Fruit fly (Drosophila melanogaster) whole organism, prepupa: Measurements from ENCODE around the gene CG6231.

ENCODE experiments used
- Blimp-1 ChIP-seq: fragments of 200-800 bp; sonication (Bioruptor generic); optimal IDR thresholded peaks from 3 replicates; lab custom pipeline; 2017; ENCODE audit warnings: missing biosample characterization, missing genetic modification characterization, mild to moderate bottlenecking, moderate library complexity, missing genetic modification reagents
- CG10631 ChIP-seq: fragments of 200-800 bp; sonication (Bioruptor generic); optimal IDR thresholded peaks from 2 replicates; lab custom pipeline; 2016; ENCODE audit warnings: missing biosample characterization, missing genetic modification characterization
- CG11294 ChIP-seq: fragments of 200-800 bp; sonication (Bioruptor generic); IDR thresholded peaks from 2 replicates; pipeline ENCODE4 v1.3.6; 2022; ENCODE audit warnings: missing biosample characterization, missing genetic modification characterization
- CG11762 ChIP-seq: fragments of 200-800 bp; sonication (Bioruptor generic); optimal IDR thresholded peaks from 3 replicates; lab custom pipeline; 2016; ENCODE audit warnings: missing biosample characterization, missing genetic modification characterization; ENCODE audit not compliant: insufficient read depth
- CG11902 ChIP-seq: fragments of 200-800 bp; sonication (Bioruptor generic); optimal IDR thresholded peaks from 3 replicates; lab custom pipeline; 2016; ENCODE audit warnings: missing biosample characterization, missing genetic modification characterization
- CG16779 ChIP-seq: fragments of 200-800 bp; sonication (Bioruptor generic); optimal IDR thresholded peaks from 3 replicates; lab custom pipeline; 2017; ENCODE audit warnings: missing biosample characterization, mild to moderate bottlenecking, missing genetic modification characterization
- CG3032 ChIP-seq: fragments of 200-800 bp; optimal IDR thresholded peaks from 2 replicates; lab custom pipeline; 2019; ENCODE audit warnings: missing biosample characterization, mild to moderate bottlenecking, missing genetic modification characterization, moderate library complexity
- CG31627 ChIP-seq: fragments of 200-800 bp; sonication (Bioruptor generic); optimal IDR thresholded peaks from 3 replicates; lab custom pipeline; 2016; ENCODE audit warnings: missing biosample characterization, missing genetic modification characterization
- CG32006 ChIP-seq: fragments of 200-800 bp; sonication (Bioruptor generic); optimal IDR thresholded peaks from 3 replicates; lab custom pipeline; 2017; ENCODE audit warnings: missing biosample characterization, mild to moderate bottlenecking, missing genetic modification characterization
- CG3919 ChIP-seq: fragments of 200-800 bp; sonication (Bioruptor generic); optimal IDR thresholded peaks from 3 replicates; lab custom pipeline; 2016; ENCODE audit warnings: missing biosample characterization, missing genetic modification characterization
- CG6163 ChIP-seq: fragments of 200-800 bp; sonication (Bioruptor generic); IDR thresholded peaks from 3 replicates; pipeline ENCODE4 v1.3.6; 2022; ENCODE audit warnings: missing biosample characterization, missing genetic modification characterization
- CG6792 ChIP-seq: fragments of 200-800 bp; sonication (Bioruptor generic); optimal IDR thresholded peaks from 3 replicates; lab custom pipeline; 2016; ENCODE audit warnings: missing biosample characterization, missing genetic modification characterization
- CG6808 ChIP-seq: fragments of 200-800 bp; sonication (Bioruptor generic); optimal IDR thresholded peaks from 3 replicates; lab custom pipeline; 2017; ENCODE audit warnings: missing biosample characterization, missing genetic modification characterization, mild to moderate bottlenecking, moderate library complexity, missing genetic modification reagents
- CG6854 ChIP-seq: fragments of 200-800 bp; sonication (Bioruptor generic); optimal IDR thresholded peaks from 2 replicates; lab custom pipeline; 2017; ENCODE audit warnings: missing biosample characterization, mild to moderate bottlenecking, missing genetic modification characterization
- CG7368 ChIP-seq: fragments of 200-800 bp; sonication (Bioruptor generic); optimal IDR thresholded peaks from 3 replicates; lab custom pipeline; 2016; ENCODE audit warnings: missing biosample characterization, missing genetic modification characterization
- CG8119 ChIP-seq: fragments of 200-800 bp; sonication (Bioruptor generic); IDR thresholded peaks from 3 replicates; pipeline ENCODE4 v1.3.6; 2022; ENCODE audit warnings: missing biosample characterization, missing genetic modification characterization
- CG8319 ChIP-seq: fragments of 200-800 bp; sonication (Bioruptor generic); optimal IDR thresholded peaks from 3 replicates; lab custom pipeline; 2016; ENCODE audit warnings: missing biosample characterization, missing genetic modification characterization
- CG8632 ChIP-seq: fragments of 200-800 bp; sonication (Bioruptor generic); optimal IDR thresholded peaks from 3 replicates; lab custom pipeline; 2016; ENCODE audit warnings: missing biosample characterization, missing genetic modification characterization
- Eip75B ChIP-seq: fragments of 200-800 bp; sonication (Bioruptor generic); optimal IDR thresholded peaks from 3 replicates; lab custom pipeline; 2016; ENCODE audit warnings: missing biosample characterization, missing genetic modification characterization
- Eip78C ChIP-seq: fragments of 200-800 bp; sonication (Bioruptor generic); peaks from one replicate; lab custom pipeline; 2016; ENCODE audit warnings: missing biosample characterization, missing genetic modification characterization
- Gug ChIP-seq: fragments of 200-800 bp; sonication (Bioruptor generic); IDR thresholded peaks from 2 replicates; pipeline ENCODE4 v1.3.6; 2022; ENCODE audit warnings: missing biosample characterization, missing genetic modification characterization
- Hr38 ChIP-seq: sonication (Bioruptor generic); optimal IDR thresholded peaks from 2 replicates; lab custom pipeline; 2016; ENCODE audit warnings: missing biosample characterization, missing genetic modification characterization
- Hr39 ChIP-seq: fragments of 200-800 bp; sonication (Bioruptor generic); optimal IDR thresholded peaks from 2 replicates; lab custom pipeline; 2016; ENCODE audit warnings: missing biosample characterization, missing genetic modification characterization
- Lpt ChIP-seq: fragments of 200-800 bp; sonication (Bioruptor generic); optimal IDR thresholded peaks from 3 replicates; lab custom pipeline; 2016; ENCODE audit warnings: missing biosample characterization, missing genetic modification characterization
- OdsH ChIP-seq: fragments of 200-800 bp; sonication (Bioruptor generic); optimal IDR thresholded peaks from 3 replicates; lab custom pipeline; 2016; ENCODE audit warnings: missing biosample characterization, missing genetic modification characterization
- Smox ChIP-seq: fragments of 200-800 bp; sonication (Bioruptor generic); optimal IDR thresholded peaks from 3 replicates; lab custom pipeline; 2016; ENCODE audit warnings: missing biosample characterization, missing genetic modification characterization
- Sox102F ChIP-seq: fragments of 200-800 bp; sonication (Bioruptor generic); optimal IDR thresholded peaks from 2 replicates; lab custom pipeline; 2016; ENCODE audit warnings: missing biosample characterization, mild to moderate bottlenecking, missing genetic modification characterization
- achi ChIP-seq: fragments of 200-800 bp; sonication (Bioruptor generic); optimal IDR thresholded peaks from 3 replicates; lab custom pipeline; 2016; ENCODE audit warnings: missing biosample characterization, missing genetic modification characterization
- acj6 ChIP-seq: fragments of 200-800 bp; sonication (Bioruptor generic); optimal IDR thresholded peaks from 3 replicates; lab custom pipeline; 2016; ENCODE audit warnings: missing biosample characterization, missing genetic modification characterization
- cyc ChIP-seq: fragments of 200-800 bp; sonication (Bioruptor generic); optimal IDR thresholded peaks from 3 replicates; lab custom pipeline; 2016; ENCODE audit warnings: missing biosample characterization, missing genetic modification characterization
- dac ChIP-seq: fragments of 200-800 bp; sonication (Bioruptor generic); optimal IDR thresholded peaks from 2 replicates; lab custom pipeline; 2017; ENCODE audit warnings: missing biosample characterization, mild to moderate bottlenecking, missing genetic modification characterization
- dsx ChIP-seq: fragments of 200-800 bp; optimal IDR thresholded peaks from 3 replicates; lab custom pipeline; 2019; ENCODE audit warnings: missing biosample characterization, mild to moderate bottlenecking, missing genetic modification characterization, moderate library complexity; ENCODE audit not compliant: poor library complexity, severe bottlenecking
- eg ChIP-seq: fragments of 200-800 bp; sonication (Bioruptor generic); IDR thresholded peaks from 3 replicates; pipeline ENCODE4 v1.3.6; 2022; ENCODE audit warnings: missing biosample characterization, missing genetic modification characterization
- esn ChIP-seq: fragments of 200-800 bp; sonication (Bioruptor generic); optimal IDR thresholded peaks from 2 replicates; lab custom pipeline; 2016; ENCODE audit warnings: missing biosample characterization, mild to moderate bottlenecking, missing genetic modification characterization, moderate library complexity
- fd59A ChIP-seq: fragments of 200-800 bp; sonication (Bioruptor generic); optimal IDR thresholded peaks from 2 replicates; lab custom pipeline; 2017; ENCODE audit warnings: missing biosample characterization, mild to moderate bottlenecking, missing genetic modification characterization, missing genetic modification reagents
- fd85E ChIP-seq: fragments of 200-800 bp; sonication (Bioruptor generic); optimal IDR thresholded peaks from 3 replicates; lab custom pipeline; 2016; ENCODE audit warnings: missing biosample characterization, missing genetic modification characterization
- fkh ChIP-seq: fragments of 200-800 bp; sonication (Bioruptor generic); optimal IDR thresholded peaks from 3 replicates; lab custom pipeline; 2017; ENCODE audit warnings: missing biosample characterization, mild to moderate bottlenecking, missing genetic modification characterization, moderate library complexity
- lz ChIP-seq: fragments of 200-800 bp; sonication (Bioruptor generic); optimal IDR thresholded peaks from 3 replicates; lab custom pipeline; 2016; ENCODE audit warnings: missing biosample characterization, missing genetic modification characterization
- net ChIP-seq: fragments of 200-800 bp; sonication (Bioruptor generic); optimal IDR thresholded peaks from 3 replicates; lab custom pipeline; 2016; ENCODE audit warnings: missing biosample characterization, missing genetic modification characterization
- salr ChIP-seq, 2 experiments: fragments of 200-800 bp; sonication (Bioruptor generic); optimal IDR thresholded peaks; 3 replicates each; lab custom pipeline; 2016 to 2018; ENCODE audit warnings: missing biosample characterization in 2 of 2, missing genetic modification characterization in 2 of 2, mild to moderate bottlenecking in 1 of 2
- spab ChIP-seq: fragments of 200-800 bp; sonication (Bioruptor generic); optimal IDR thresholded peaks from 2 replicates; lab custom pipeline; 2017; ENCODE audit warnings: missing biosample characterization, mild to moderate bottlenecking, missing genetic modification characterization, missing genetic modification reagents
- ss ChIP-seq, 2 experiments: fragments of 200-800 bp; sonication (Bioruptor generic); optimal IDR thresholded peaks; 2 replicates in 1 of 2; 3 replicates in 1 of 2; lab custom pipeline; 2017 to 2018; ENCODE audit warnings: mild to moderate bottlenecking in 2 of 2, missing biosample characterization in 2 of 2, missing genetic modification characterization in 2 of 2, moderate library complexity in 1 of 2
- topi ChIP-seq: fragments of 200-800 bp; sonication (Bioruptor generic); optimal IDR thresholded peaks from 3 replicates; lab custom pipeline; 2016; ENCODE audit warnings: missing biosample characterization, missing genetic modification characterization
- vri ChIP-seq: fragments of 200-800 bp; sonication (Bioruptor generic); optimal IDR thresholded peaks from 3 replicates; lab custom pipeline; 2016; ENCODE audit warnings: missing biosample characterization, mild to moderate bottlenecking, missing genetic modification characterization

Gene CG6231

dm6 chr3R:19672905-19673304 lies 40.4 kb upstream of the CG6231 start (continued):
- TF ChIP-seq fd85E (GFP tag; lab: Kevin White, UChicago) (no peak), CG3032 (tag; lab: Kevin White, UChicago) (no peak), CG32006 (GFP tag; lab: Kevin White, UChicago) (peak; percentile 8), CG11294 (GFP tag; lab: Robert Waterston, UW) (no peak), dac (GFP tag; lab: Kevin White, UChicago) (no peak), Hr39 (GFP tag; lab: Kevin White, UChicago) (peak; percentile 31), CG10631 (GFP tag; lab: Kevin White, UChicago) (peak; percentile 7), CG6854 (GFP tag; lab: Kevin White, UChicago) (no peak), CG6792 (GFP tag; lab: Kevin White, UChicago) (no peak), Eip78C (peak; percentile 80), OdsH (GFP tag; lab: Kevin White, UChicago) (peak; percentile 6), CG8319 (GFP tag; lab: Kevin White, UChicago) (no peak), net (GFP tag; lab: Kevin White, UChicago) (no peak), esn (GFP tag; lab: Kevin White, UChicago) (no peak), salr (GFP tag; optimal IDR thresholded peaks at IDR 0.05; lab: Kevin White, UChicago) (no peak), CG11902 (no peak), Lpt (GFP tag; lab: Kevin White, UChicago) (no peak), CG16779 (tag; lab: Kevin White, UChicago) (no peak), CG8632 (GFP tag; lab: Kevin White, UChicago) (no peak), fd59A (GFP tag; lab: Kevin White, UChicago) (no peak)

- TF ChIP-seq fkh (GFP tag; lab: Kevin White, UChicago) (no peak), esn (GFP tag; lab: Kevin White, UChicago) (no peak), Hr39 (GFP tag; lab: Kevin White, UChicago) (no peak)
Measured at dm6 chr3R:19672136-19672535, 39.6 kb upstream of the CG6231 start.

dm6 chr3R:19671223-19671991 lies 38.9 kb upstream of the CG6231 start, which contains the start of gene Naam:
TSS of gene Naam (plus strand) at chr3R:19671450.
- TF ChIP-seq Hr38: no peak
- TF ChIP-seq CG16779 (tag; lab: Kevin White, UChicago): peak; percentile 32
- TF ChIP-seq CG8632 (GFP tag; lab: Kevin White, UChicago): peak; percentile 54
- TF ChIP-seq Eip75B (GFP tag; lab: Kevin White, UChicago): peak; percentile 77
- peak; percentile 77 for TF ChIP-seq achi (GFP tag; lab: Kevin White, UChicago)
- peak; percentile 16 for TF ChIP-seq CG11902
- peak; percentile 69 for TF ChIP-seq dac (GFP tag; lab: Kevin White, UChicago)
- peak; percentile 76 for TF ChIP-seq lz (GFP tag; lab: Kevin White, UChicago)
- peak; percentile 93 for TF ChIP-seq eg (GFP tag; lab: Robert Waterston, UW)
- peak; percentile 70 for TF ChIP-seq vri (GFP tag; lab: Kevin White, UChicago)
- peak; percentile 72 for TF ChIP-seq topi (GFP tag; lab: Kevin White, UChicago)
- TF ChIP-seq spab: peak; percentile 47
- TF ChIP-seq acj6 (GFP tag; lab: Kevin White, UChicago): peak; percentile 77
- peak; percentile 79 for TF ChIP-seq CG8119 (GFP tag; lab: Robert Waterston, UW)
- TF ChIP-seq ss (GFP tag; optimal IDR thresholded peaks at IDR 0.05; lab: Kevin White, UChicago): peak in 1 of 2 experiments; percentile 6
- peak; percentile 78 for TF ChIP-seq CG31627 (GFP tag; lab: Kevin White, UChicago)
- TF ChIP-seq fd85E (GFP tag; lab: Kevin White, UChicago): peak; percentile 57
- peak; percentile 74 for TF ChIP-seq Gug (GFP tag; lab: Robert Waterston, UW)
- TF ChIP-seq CG3919 (GFP tag; lab: Kevin White, UChicago): peak; percentile 84
- TF ChIP-seq CG6163 (GFP tag; lab: Robert Waterston, UW): peak; percentile 89
- TF ChIP-seq CG6808: peak; percentile 27
- peak; percentile 55 for TF ChIP-seq CG11762 (GFP tag; lab: Kevin White, UChicago)
- peak; percentile 94 for TF ChIP-seq Eip78C
- TF ChIP-seq Sox102F: peak; percentile 70
- TF ChIP-seq Blimp-1 (GFP tag; lab: Kevin White, UChicago): peak; percentile 27
- peak; percentile 79 for TF ChIP-seq Smox (GFP tag; lab: Kevin White, UChicago)
- peak in 1 of 2 experiments; percentile 29 for TF ChIP-seq salr (GFP tag; optimal IDR thresholded peaks at IDR 0.05; lab: Kevin White, UChicago)
- peak; percentile 46 for TF ChIP-seq CG3032 (tag; lab: Kevin White, UChicago)
- TF ChIP-seq dsx (GFP tag; lab: Kevin White, UChicago): peak; percentile 49
- TF ChIP-seq CG7368 (GFP tag; lab: Kevin White, UChicago): peak; percentile 83
- peak; percentile 68 for TF ChIP-seq cyc (GFP tag; lab: Kevin White, UChicago)
- TF ChIP-seq OdsH (GFP tag; lab: Kevin White, UChicago): peak; percentile 74
- peak; percentile 69 for TF ChIP-seq CG32006 (GFP tag; lab: Kevin White, UChicago)
